In genomic region chr2L:8602616-8603015, dm6 we compare ENCODE assay signal across 1 fruit fly cellular context.
TF ChIP-seq lines count a peak whose summit lies in the region.

No protein-coding gene starts in this region.

TF ChIP-seq in whole organism, embryonic, 481 proteins besides CTCF, POLR2A, EP300 and RAD21 (continued from another document and continues in another):
- TF ChIP-seq Rfx (GFP tag; IDR thresholded peaks at IDR 0.05; lab: Robert Waterston, UW), result peak; percentile 57
- TF ChIP-seq CG6683 (GFP tag; optimal IDR thresholded peaks at IDR 0.05; lab: Kevin White, UChicago), result no peak
- TF ChIP-seq Fer2 (tag; optimal IDR thresholded peaks at IDR 0.05; lab: Kevin White, UChicago), result no peak
- TF ChIP-seq dmrt99B (tag; optimal IDR thresholded peaks at IDR 0.05; lab: Kevin White, UChicago), result peak; percentile 74
- peak; percentile 62 for TF ChIP-seq CG17385 (GFP tag; optimal IDR thresholded peaks at IDR 0.05; lab: Kevin White, UChicago)
- TF ChIP-seq CG2678 (tag; optimal IDR thresholded peaks at IDR 0.05; lab: Kevin White, UChicago), result peak; percentile 73
- no peak for TF ChIP-seq CG10462 (GFP tag; optimal IDR thresholded peaks at IDR 0.05; lab: Kevin White, UChicago)
- no peak for TF ChIP-seq Lpt (GFP tag; optimal IDR thresholded peaks at IDR 0.05; lab: Kevin White, UChicago)
- no peak for TF ChIP-seq jing (GFP tag; optimal IDR thresholded peaks at IDR 0.05; lab: Kevin White, UChicago)
- no peak for TF ChIP-seq Tbp (GFP tag; optimal IDR thresholded peaks at IDR 0.05; lab: Kevin White, UChicago)
- TF ChIP-seq Sin3A (optimal IDR thresholded peaks at IDR 0.05; lab: Kevin White, UChicago), result no peak
- TF ChIP-seq CkIIα-i1 (GFP tag; IDR thresholded peaks at IDR 0.05; lab: Robert Waterston, UW), result no peak
- TF ChIP-seq CG7839 (tag; optimal IDR thresholded peaks at IDR 0.05; lab: Kevin White, UChicago), result peak; percentile 62
- TF ChIP-seq sim (GFP tag; IDR thresholded peaks at IDR 0.05; lab: Robert Waterston, UW), result no peak
- TF ChIP-seq CG1024 (GFP tag; IDR thresholded peaks at IDR 0.05; lab: Robert Waterston, UW), result 0 out of 2 replicates have a peak, but pooled peaks have one; percentile 26
- TF ChIP-seq CG9817 (tag; optimal IDR thresholded peaks at IDR 0.05; lab: Kevin White, UChicago), result peak; percentile 52
- TF ChIP-seq Ssrp (tag; optimal IDR thresholded peaks at IDR 0.05; lab: Kevin White, UChicago), result peak; percentile 38
- TF ChIP-seq CG8944 (GFP tag; optimal IDR thresholded peaks at IDR 0.05; lab: Kevin White, UChicago), result no peak
- TF ChIP-seq CG18599 (GFP tag; optimal IDR thresholded peaks at IDR 0.05; lab: Kevin White, UChicago), result peak; percentile 76
- TF ChIP-seq Aef1 (GFP tag; IDR thresholded peaks at IDR 0.05; lab: Robert Waterston, UW), result peak; percentile 58; the same call in 2 of the 3 replicates
- TF ChIP-seq gem (tag; optimal IDR thresholded peaks at IDR 0.05; lab: Kevin White, UChicago), result peak; percentile 78
- TF ChIP-seq pho (GFP tag; optimal IDR thresholded peaks at IDR 0.05; lab: Kevin White, UChicago), result no peak
- peak; percentile 21 for TF ChIP-seq CG30431 (GFP tag; optimal IDR thresholded peaks at IDR 0.05; lab: Kevin White, UChicago)
- TF ChIP-seq CG8290 (GFP tag; optimal IDR thresholded peaks at IDR 0.05; lab: Kevin White, UChicago), result peak; percentile 19
- TF ChIP-seq CG8290 (tag; optimal IDR thresholded peaks at IDR 0.05; lab: Kevin White, UChicago), result no peak
- no peak for TF ChIP-seq toy (GFP tag; IDR thresholded peaks at IDR 0.05; lab: Robert Waterston, UW)
- TF ChIP-seq pzg (GFP tag; optimal IDR thresholded peaks at IDR 0.05; lab: Kevin White, UChicago), result no peak
- peak; percentile 48; the same call in 1 of the 2 replicates for TF ChIP-seq chm (GFP tag; IDR thresholded peaks at IDR 0.05; lab: Robert Waterston, UW)
- TF ChIP-seq twi (tag; optimal IDR thresholded peaks at IDR 0.05; lab: Kevin White, UChicago), result peak; percentile 21
- no peak for TF ChIP-seq Six4 (GFP tag; optimal IDR thresholded peaks at IDR 0.05; lab: Kevin White, UChicago)
- no peak for TF ChIP-seq yki (optimal IDR thresholded peaks at IDR 0.05; lab: Kevin White, UChicago)
- peak; percentile 46 for TF ChIP-seq CG18619 (GFP tag; optimal IDR thresholded peaks at IDR 0.05; lab: Kevin White, UChicago)
- TF ChIP-seq trem (tag; optimal IDR thresholded peaks at IDR 0.05; lab: Kevin White, UChicago), result no peak
- TF ChIP-seq Xbp1 (GFP tag; optimal IDR thresholded peaks at IDR 0.05; lab: Kevin White, UChicago), result peak; percentile 48
- peak; percentile 69 for TF ChIP-seq CG12391 (tag; optimal IDR thresholded peaks at IDR 0.05; lab: Kevin White, UChicago)
- no peak for TF ChIP-seq cg (GFP tag; optimal IDR thresholded peaks at IDR 0.05; lab: Kevin White, UChicago)
- TF ChIP-seq dysf (GFP tag; IDR thresholded peaks at IDR 0.05; lab: Robert Waterston, UW), result peak; percentile 43; the same call in 1 of the 3 replicates
- no peak for TF ChIP-seq Doc2 (GFP tag; IDR thresholded peaks at IDR 0.05; lab: Robert Waterston, UW)
- TF ChIP-seq jigr1 (GFP tag; IDR thresholded peaks at IDR 0.05; lab: Robert Waterston, UW), result no peak
- TF ChIP-seq sens-2 (GFP tag; IDR thresholded peaks at IDR 0.05; lab: Robert Waterston, UW), result no peak
- no peak for TF ChIP-seq CG1832 (GFP tag; optimal IDR thresholded peaks at IDR 0.05; lab: Kevin White, UChicago)
- TF ChIP-seq Hmx (GFP tag; optimal IDR thresholded peaks at IDR 0.05; lab: Kevin White, UChicago), result no peak
- no peak for TF ChIP-seq hkb (optimal IDR thresholded peaks at IDR 0.05; lab: Kevin White, UChicago)
- peak; percentile 79 for TF ChIP-seq hkb (GFP tag; IDR thresholded peaks at IDR 0.05; lab: Robert Waterston, UW)
- no peak for TF ChIP-seq Elba2 (GFP tag; optimal IDR thresholded peaks at IDR 0.05; lab: Kevin White, UChicago)
- TF ChIP-seq CG7786 (GFP tag; optimal IDR thresholded peaks at IDR 0.05; lab: Kevin White, UChicago), result no peak
- TF ChIP-seq Mrtf (GFP tag; IDR thresholded peaks at IDR 0.05; lab: Robert Waterston, UW), result no peak
- TF ChIP-seq cato (GFP tag; optimal IDR thresholded peaks at IDR 0.05; lab: Kevin White, UChicago; ENCODE audit: borderline replicate concordance), result no peak
- TF ChIP-seq her (GFP tag; optimal IDR thresholded peaks at IDR 0.05; lab: Kevin White, UChicago), result no peak
- TF ChIP-seq ftz-f1 (GFP tag; optimal IDR thresholded peaks at IDR 0.05; lab: Kevin White, UChicago), result no peak
- no peak for TF ChIP-seq Mes4 (GFP tag; optimal IDR thresholded peaks at IDR 0.05; lab: Kevin White, UChicago)
- TF ChIP-seq CG17186 (GFP tag; optimal IDR thresholded peaks at IDR 0.05; lab: Kevin White, UChicago), result no peak
- TF ChIP-seq tap (tag; optimal IDR thresholded peaks at IDR 0.05; lab: Kevin White, UChicago), result peak; percentile 23
- 0 out of 3 replicates have a peak, but pooled peaks have one; percentile 18 for TF ChIP-seq ase (GFP tag; IDR thresholded peaks at IDR 0.05; lab: Robert Waterston, UW)
- no peak for TF ChIP-seq psq (GFP tag; optimal IDR thresholded peaks at IDR 0.05; lab: Kevin White, UChicago)
- TF ChIP-seq Nf-YB (GFP tag; optimal IDR thresholded peaks at IDR 0.05; lab: Kevin White, UChicago), result no peak
- peak in 1 of 2 experiments; percentile 34 for TF ChIP-seq dpn (GFP tag; optimal IDR thresholded peaks at IDR 0.05; lab: Kevin White, UChicago)
- peak; percentile 68 for TF ChIP-seq CG9727 (GFP tag; optimal IDR thresholded peaks at IDR 0.05; lab: Kevin White, UChicago)
- peak; percentile 29 for TF ChIP-seq Nf-YC (tag; optimal IDR thresholded peaks at IDR 0.05; lab: Kevin White, UChicago)
- no peak for TF ChIP-seq Dip2 (GFP tag; IDR thresholded peaks at IDR 0.05; lab: Robert Waterston, UW)
- TF ChIP-seq CG10654 (GFP tag; optimal IDR thresholded peaks at IDR 0.05; lab: Kevin White, UChicago), result peak; percentile 5
- TF ChIP-seq Sox102F (GFP tag; optimal IDR thresholded peaks at IDR 0.05; lab: Kevin White, UChicago), result peak; percentile 68
- TF ChIP-seq zfh1 (GFP tag; IDR thresholded peaks at IDR 0.05; lab: Robert Waterston, UW), result peak; percentile 62; the same call in 1 of the 3 replicates
- TF ChIP-seq gro (GFP tag; optimal IDR thresholded peaks at IDR 0.05; lab: Kevin White, UChicago), result no peak
- no peak for TF ChIP-seq MESR4 (GFP tag; optimal IDR thresholded peaks at IDR 0.05; lab: Kevin White, UChicago)
- TF ChIP-seq CG8089 (GFP tag; optimal IDR thresholded peaks at IDR 0.05; lab: Kevin White, UChicago), result no peak
- TF ChIP-seq CG2202 (tag; optimal IDR thresholded peaks at IDR 0.05; lab: Kevin White, UChicago), result peak; percentile 24
- TF ChIP-seq CG11093 (GFP tag; IDR thresholded peaks at IDR 0.05; lab: Robert Waterston, UW), result no peak
- TF ChIP-seq mld (GFP tag; IDR thresholded peaks at IDR 0.05; lab: Robert Waterston, UW; ENCODE audit: partially characterized antibody), result no peak
- no peak for TF ChIP-seq Dad (GFP tag; optimal IDR thresholded peaks at IDR 0.05; lab: Kevin White, UChicago)
- 0 out of 3 replicates have a peak, but pooled peaks have one; percentile 32 for TF ChIP-seq so (GFP tag; IDR thresholded peaks at IDR 0.05; lab: Robert Waterston, UW)
- no peak for TF ChIP-seq CHES-1-like (GFP tag; optimal IDR thresholded peaks at IDR 0.05; lab: Kevin White, UChicago)
- peak; percentile 33 for TF ChIP-seq Chrac-16 (GFP tag; optimal IDR thresholded peaks at IDR 0.05; lab: Kevin White, UChicago)
- TF ChIP-seq CG3838 (GFP tag; optimal IDR thresholded peaks at IDR 0.05; lab: Kevin White, UChicago), result no peak
- TF ChIP-seq insv (GFP tag; optimal IDR thresholded peaks at IDR 0.05; lab: Kevin White, UChicago), result no peak
- TF ChIP-seq Atf-2 (GFP tag; optimal IDR thresholded peaks at IDR 0.05; lab: Kevin White, UChicago), result no peak
- peak; percentile 22 for TF ChIP-seq salm (tag; optimal IDR thresholded peaks at IDR 0.05; lab: Kevin White, UChicago)
- TF ChIP-seq Atf6 (GFP tag; IDR thresholded peaks at IDR 0.05; lab: Robert Waterston, UW), result peak; percentile 46; the same call in 1 of the 2 replicates
- TF ChIP-seq lov (optimal IDR thresholded peaks at IDR 0.05; lab: Kevin White, UChicago), result no peak
- TF ChIP-seq lov (GFP tag; IDR thresholded peaks at IDR 0.05; lab: Robert Waterston, UW), result no peak
- no peak for TF ChIP-seq corto (GFP tag; optimal IDR thresholded peaks at IDR 0.05; lab: Kevin White, UChicago)
- no peak for TF ChIP-seq CG18011 (GFP tag; optimal IDR thresholded peaks at IDR 0.05; lab: Kevin White, UChicago)
- no peak for TF ChIP-seq MTF-1 (GFP tag; optimal IDR thresholded peaks at IDR 0.05; lab: Kevin White, UChicago; ENCODE audit: borderline replicate concordance)
- TF ChIP-seq CG10565 (GFP tag; optimal IDR thresholded peaks at IDR 0.05; lab: Kevin White, UChicago), result no peak
- TF ChIP-seq CG13424 (tag; optimal IDR thresholded peaks at IDR 0.05; lab: Kevin White, UChicago), result peak; percentile 71
- TF ChIP-seq CG15479 (GFP tag; optimal IDR thresholded peaks at IDR 0.05; lab: Kevin White, UChicago), result no peak
- no peak for TF ChIP-seq ro (GFP tag; IDR thresholded peaks at IDR 0.05; lab: Robert Waterston, UW)
- no peak for TF ChIP-seq NC2β (GFP tag; optimal IDR thresholded peaks at IDR 0.05; lab: Kevin White, UChicago)
- TF ChIP-seq C15 (GFP tag; IDR thresholded peaks at IDR 0.05; lab: Robert Waterston, UW), result no peak
- no peak for TF ChIP-seq Adf1 (GFP tag; IDR thresholded peaks at IDR 0.05; lab: Robert Waterston, UW)
- TF ChIP-seq CG11398 (GFP tag; optimal IDR thresholded peaks at IDR 0.05; lab: Kevin White, UChicago), result no peak
- TF ChIP-seq lab (GFP tag; optimal IDR thresholded peaks at IDR 0.05; lab: Kevin White, UChicago), result peak; percentile 69
- peak; percentile 47; the same call in 1 of the 2 replicates for TF ChIP-seq CG7372 (GFP tag; IDR thresholded peaks at IDR 0.05; lab: Robert Waterston, UW)
- TF ChIP-seq caup (GFP tag; optimal IDR thresholded peaks at IDR 0.05; lab: Kevin White, UChicago; ENCODE audit: severe bottlenecking), result peak; percentile 25
- no peak for TF ChIP-seq ham (GFP tag; IDR thresholded peaks at IDR 0.05; lab: Robert Waterston, UW)
- no peak for TF ChIP-seq Taf1 (GFP tag; IDR thresholded peaks at IDR 0.05; lab: Robert Waterston, UW)
- TF ChIP-seq ap (GFP tag; IDR thresholded peaks at IDR 0.05; lab: Robert Waterston, UW), result no peak
- no peak for TF ChIP-seq bowl (GFP tag; IDR thresholded peaks at IDR 0.05; lab: Robert Waterston, UW)
- TF ChIP-seq Deaf1 (tag; optimal IDR thresholded peaks at IDR 0.05; lab: Kevin White, UChicago), result peak; percentile 17
- no peak for TF ChIP-seq bab2 (GFP tag; optimal IDR thresholded peaks at IDR 0.05; lab: Kevin White, UChicago)
- TF ChIP-seq org-1 (GFP tag; optimal IDR thresholded peaks at IDR 0.05; lab: Kevin White, UChicago), result peak; percentile 36
- 0 out of 3 replicates have a peak, but pooled peaks have one; percentile 7 for TF ChIP-seq Optix (GFP tag; IDR thresholded peaks at IDR 0.05; lab: Robert Waterston, UW)
- no peak; the same call in 2 of the 3 replicates for TF ChIP-seq CG11456 (GFP tag; IDR thresholded peaks at IDR 0.05; lab: Robert Waterston, UW)
- TF ChIP-seq slou (GFP tag; optimal IDR thresholded peaks at IDR 0.05; lab: Kevin White, UChicago), result peak; percentile 29
- TF ChIP-seq gcm (GFP tag; optimal IDR thresholded peaks at IDR 0.05; lab: Kevin White, UChicago), result peak; percentile 43
- TF ChIP-seq zen (tag; optimal IDR thresholded peaks at IDR 0.05; lab: Kevin White, UChicago), result peak; percentile 45
- no peak; the same call in 2 of the 3 replicates for TF ChIP-seq CG7357 (GFP tag; IDR thresholded peaks at IDR 0.05; lab: Robert Waterston, UW)
- no peak for TF ChIP-seq shn (GFP tag; optimal IDR thresholded peaks at IDR 0.05; lab: Kevin White, UChicago)
- peak; percentile 23 for TF ChIP-seq CG3407 (GFP tag; optimal IDR thresholded peaks at IDR 0.05; lab: Kevin White, UChicago)
- peak; percentile 72; the same call in 2 of the 3 replicates for TF ChIP-seq ci (GFP tag; IDR thresholded peaks at IDR 0.05; lab: Robert Waterston, UW)
- TF ChIP-seq Hr3 (GFP tag; optimal IDR thresholded peaks at IDR 0.05; lab: Kevin White, UChicago), result peak; percentile 43
- TF ChIP-seq B-H2 (GFP tag; optimal IDR thresholded peaks at IDR 0.05; lab: Kevin White, UChicago), result peak; percentile 29
- TF ChIP-seq Hand (GFP tag; optimal IDR thresholded peaks at IDR 0.05; lab: Kevin White, UChicago), result peak; percentile 56
- no peak for TF ChIP-seq Usf (GFP tag; optimal IDR thresholded peaks at IDR 0.05; lab: Kevin White, UChicago)
- no peak; the same call in 2 of the 3 replicates for TF ChIP-seq CG14050 (GFP tag; IDR thresholded peaks at IDR 0.05; lab: Robert Waterston, UW)
- TF ChIP-seq repo (GFP tag; optimal IDR thresholded peaks at IDR 0.05; lab: Kevin White, UChicago), result no peak
- peak; percentile 10 for TF ChIP-seq CG31388 (GFP tag; optimal IDR thresholded peaks at IDR 0.05; lab: Kevin White, UChicago)
- TF ChIP-seq Neu2 (GFP tag; optimal IDR thresholded peaks at IDR 0.05; lab: Kevin White, UChicago; ENCODE audit: borderline replicate concordance), result no peak
- TF ChIP-seq CG12071 (GFP tag; optimal IDR thresholded peaks at IDR 0.05; lab: Kevin White, UChicago), result no peak
- TF ChIP-seq CG17568 (GFP tag; optimal IDR thresholded peaks at IDR 0.05; lab: Kevin White, UChicago), result no peak
- 0 out of 2 replicates have a peak, but pooled peaks have one; percentile 42 for TF ChIP-seq wdn (GFP tag; IDR thresholded peaks at IDR 0.05; lab: Robert Waterston, UW)
- TF ChIP-seq z (GFP tag; IDR thresholded peaks at IDR 0.05; lab: Robert Waterston, UW), result no peak
- TF ChIP-seq da (GFP tag; optimal IDR thresholded peaks at IDR 0.05; lab: Kevin White, UChicago), result no peak
- peak; percentile 33 for TF ChIP-seq CG16815 (GFP tag; optimal IDR thresholded peaks at IDR 0.05; lab: Kevin White, UChicago)
- no peak for TF ChIP-seq CG17612 (GFP tag; IDR thresholded peaks at IDR 0.05; lab: Robert Waterston, UW)
- TF ChIP-seq CG1233 (GFP tag; optimal IDR thresholded peaks at IDR 0.05; lab: Kevin White, UChicago), result peak; percentile 42
- no peak for TF ChIP-seq CG13624 (GFP tag; optimal IDR thresholded peaks at IDR 0.05; lab: Kevin White, UChicago)
- no peak for TF ChIP-seq CG4854 (GFP tag; optimal IDR thresholded peaks at IDR 0.05; lab: Kevin White, UChicago)
- no peak for TF ChIP-seq nau (GFP tag; optimal IDR thresholded peaks at IDR 0.05; lab: Kevin White, UChicago)
- TF ChIP-seq CG2875 (GFP tag; optimal IDR thresholded peaks at IDR 0.05; lab: Kevin White, UChicago), result peak; percentile 16
- no peak for TF ChIP-seq scrt (GFP tag; optimal IDR thresholded peaks at IDR 0.05; lab: Kevin White, UChicago)
- no peak for TF ChIP-seq CG11247 (GFP tag; IDR thresholded peaks at IDR 0.05; lab: Robert Waterston, UW)
- no peak for TF ChIP-seq CG11723 (GFP tag; optimal IDR thresholded peaks at IDR 0.05; lab: Kevin White, UChicago)
- TF ChIP-seq tna (GFP tag; IDR thresholded peaks at IDR 0.05; lab: Robert Waterston, UW; ENCODE audit: partially characterized antibody), result no peak
